Fruit fly (Drosophila melanogaster): ENCODE measurements around the gene Cyp9f3.

Cyp9f3 gene

DNA sequence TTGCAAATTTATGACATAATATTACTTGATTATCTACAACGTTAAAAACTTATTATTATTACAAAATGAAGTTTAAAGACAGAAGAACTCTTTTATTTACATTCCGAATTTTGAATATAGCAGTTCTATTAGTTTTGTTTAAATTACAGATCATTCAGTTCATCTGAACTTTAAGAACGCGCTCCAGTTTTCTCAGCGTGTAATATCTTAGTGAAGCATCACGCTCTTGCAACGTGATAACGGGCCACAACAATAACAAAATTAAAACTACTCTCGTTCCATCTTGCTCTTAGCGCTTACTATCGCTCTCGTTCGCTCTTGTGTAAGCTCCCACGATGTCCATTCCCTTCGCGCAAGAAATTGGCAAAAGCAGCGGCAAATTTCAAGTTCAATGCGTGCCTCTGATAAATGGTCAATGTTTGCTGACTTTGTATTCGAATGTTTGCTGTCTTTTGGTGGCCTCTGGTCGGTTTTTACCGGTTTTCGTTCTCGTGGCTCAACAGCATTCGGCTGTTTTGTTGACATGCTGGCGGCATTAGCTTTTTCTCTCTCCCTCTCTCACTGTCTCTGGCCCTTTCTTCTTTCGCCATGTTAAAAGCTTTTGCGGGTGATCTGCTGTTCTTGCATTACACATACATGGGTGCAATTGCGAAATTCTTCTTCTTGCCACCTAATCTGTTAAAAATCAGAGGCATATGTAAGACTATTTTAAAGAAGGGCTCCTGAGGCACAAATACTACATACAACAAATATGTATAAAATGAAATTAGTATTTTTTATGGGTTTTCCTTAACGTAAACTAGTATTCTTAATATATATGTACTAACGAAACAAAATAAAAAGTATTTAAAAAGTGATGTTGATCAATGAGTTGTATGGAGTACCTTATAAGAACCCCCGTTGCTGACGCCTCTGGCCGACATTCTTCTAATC is 44.1 kb upstream of the Cyp9f3 start (continued):
- TF ChIP-seq fd96Cb (tag; optimal IDR thresholded peaks at IDR 0.05) (no peak), pzg (GFP tag; optimal IDR thresholded peaks at IDR 0.05) (no peak), CG12071 (GFP tag; optimal IDR thresholded peaks at IDR 0.05) (no peak), wdn (GFP tag; IDR thresholded peaks at IDR 0.05) (no peak), CG16815 (GFP tag; optimal IDR thresholded peaks at IDR 0.05) (peak; percentile 15), CG31224 (GFP tag; IDR thresholded peaks at IDR 0.05) (0 out of 2 replicates have a peak, but pooled peaks have one; percentile 36), HHEX (GFP tag; optimal IDR thresholded peaks at IDR 0.05) (peak; percentile 5), HmgD (GFP tag; optimal IDR thresholded peaks at IDR 0.05) (no peak), mirr (GFP tag; optimal IDR thresholded peaks at IDR 0.05) (no peak), rib (GFP tag; IDR thresholded peaks at IDR 0.05) (0 out of 2 replicates have a peak, but pooled peaks have one; percentile 42), CG10959 (GFP tag; IDR thresholded peaks at IDR 0.05) (no peak), nom (GFP tag; optimal IDR thresholded peaks at IDR 0.05) (peak; percentile 23), tll (GFP tag; optimal IDR thresholded peaks at IDR 0.05) (no peak), grau (tag; optimal IDR thresholded peaks at IDR 0.05) (peak; percentile 64), CG11456 (GFP tag; IDR thresholded peaks at IDR 0.05) (no peak), wor (GFP tag; IDR thresholded peaks at IDR 0.05) (no peak), CG4404 (GFP tag; IDR thresholded peaks at IDR 0.05) (no peak), CG4854 (GFP tag; optimal IDR thresholded peaks at IDR 0.05) (no peak), Ets97D (GFP tag; optimal IDR thresholded peaks at IDR 0.05) (no peak), CG43689 (GFP tag; IDR thresholded peaks at IDR 0.05) (no peak), zen (tag; optimal IDR thresholded peaks at IDR 0.05) (no peak), Side (GFP tag; optimal IDR thresholded peaks at IDR 0.05) (no peak), HLH54F (GFP tag; optimal IDR thresholded peaks at IDR 0.05) (no peak), ap (GFP tag; IDR thresholded peaks at IDR 0.05) (no peak), Dbx (GFP tag; IDR thresholded peaks at IDR 0.05) (peak; percentile 24; the same call in 1 of the 3 replicates), phol (tag; optimal IDR thresholded peaks at IDR 0.05) (peak; percentile 1), CG2120 (GFP tag; optimal IDR thresholded peaks at IDR 0.05) (peak; percentile 75), tgo (GFP tag; IDR thresholded peaks at IDR 0.05) (no peak), nau (GFP tag; optimal IDR thresholded peaks at IDR 0.05) (no peak), bowl (GFP tag; IDR thresholded peaks at IDR 0.05) (no peak), vfl (GFP tag; optimal IDR thresholded peaks at IDR 0.05) (no peak), Blimp-1 (GFP tag; optimal IDR thresholded peaks at IDR 0.05) (no peak), nerfin-1 (tag; optimal IDR thresholded peaks at IDR 0.05) (no peak), usp (GFP tag; optimal IDR thresholded peaks at IDR 0.05) (no peak), CG17829 (tag; optimal IDR thresholded peaks at IDR 0.05) (peak; percentile 2), Dek (tag; optimal IDR thresholded peaks at IDR 0.05) (peak; percentile 12), fru (optimal IDR thresholded peaks at IDR 0.05) (no peak), CG10654 (GFP tag; optimal IDR thresholded peaks at IDR 0.05) (no peak), Taf1 (GFP tag; IDR thresholded peaks at IDR 0.05) (peak; percentile 39; the same call in 1 of the 2 replicates), CG8290 (GFP tag; optimal IDR thresholded peaks at IDR 0.05) (no peak), CG8290 (tag; optimal IDR thresholded peaks at IDR 0.05) (peak in 1 of 2 experiments; percentile 22), CG10209 (GFP tag; optimal IDR thresholded peaks at IDR 0.05) (peak; percentile 24), Sry-δ (GFP tag; optimal IDR thresholded peaks at IDR 0.05) (no peak), trh (GFP tag; optimal IDR thresholded peaks at IDR 0.05) (no peak), CG11398 (GFP tag; optimal IDR thresholded peaks at IDR 0.05) (no peak), mam (GFP tag; optimal IDR thresholded peaks at IDR 0.05) (peak; percentile 17), sc (optimal IDR thresholded peaks at IDR 0.05) (no peak), sc (GFP tag; optimal IDR thresholded peaks at IDR 0.05) (no peak), lola (GFP tag; optimal IDR thresholded peaks at IDR 0.05) (no peak), Antp (GFP tag; optimal IDR thresholded peaks at IDR 0.05) (no peak)

Data from whole organism, embryonic.